Worm (Caenorhabditis elegans): Measurements from ENCODE around the gene C16B8.3.

C16B8.3 gene

DNA sequence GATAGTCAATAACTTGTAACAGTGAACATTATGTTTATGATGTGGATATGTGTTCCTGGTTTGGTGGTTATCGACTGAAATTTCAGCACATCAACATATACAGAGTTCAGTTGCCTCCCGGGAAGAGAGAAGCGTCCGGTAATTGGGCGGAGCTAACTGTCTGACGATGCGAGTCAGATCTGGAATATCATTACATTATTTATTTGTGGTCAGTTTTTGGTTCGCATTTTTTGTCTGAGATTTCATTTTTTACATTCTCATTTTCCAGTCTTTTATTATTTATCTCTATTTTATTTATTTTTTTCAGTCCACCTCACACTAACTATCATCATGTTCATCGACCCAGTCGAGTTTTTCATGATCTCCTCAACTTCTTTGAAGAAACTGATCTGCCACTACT lies 42.7 kb downstream of the C16B8.3 start, which contains the start of gene T22B2.1:
T22B2.1 (plus strand) TSS at position 301 of the 400 bp plus-strand sequence.
- no peak for TF ChIP-seq nhr-12 (tag; optimal IDR thresholded peaks at IDR 0.05)
- no peak for TF ChIP-seq unc-30 (tag; optimal IDR thresholded peaks at IDR 0.05)
- TF ChIP-seq C04F5.9 (tag; optimal IDR thresholded peaks at IDR 0.05): no peak
- no peak for TF ChIP-seq nhr-19 (GFP tag; conservative IDR thresholded peaks at IDR 0.05)
- TF ChIP-seq xbp-1 (tag; optimal IDR thresholded peaks at IDR 0.05): no peak
- no peak for TF ChIP-seq mab-9 (GFP tag; IDR thresholded peaks at IDR 0.05)
- TF ChIP-seq lin-35 (GFP tag; optimal IDR thresholded peaks at IDR 0.05): no peak
- TF ChIP-seq sox-4 (tag; optimal IDR thresholded peaks at IDR 0.05): no peak
- TF ChIP-seq nhr-90 (tag; optimal IDR thresholded peaks at IDR 0.05; ENCODE audit: poor library complexity): no peak
- TF ChIP-seq lin-39 (tag; optimal IDR thresholded peaks at IDR 0.05): no peak
- no peak for TF ChIP-seq nhr-77 (tag; optimal IDR thresholded peaks at IDR 0.05)
- no peak for TF ChIP-seq alr-1 (tag; optimal IDR thresholded peaks at IDR 0.05; ENCODE audit: borderline replicate concordance)
- no peak for TF ChIP-seq efl-3 (GFP tag; optimal IDR thresholded peaks at IDR 0.05)
- TF ChIP-seq ces-1 (GFP tag; optimal IDR thresholded peaks at IDR 0.05): no peak
- TF ChIP-seq jun-1 (tag; optimal IDR thresholded peaks at IDR 0.05): no peak
- no peak for TF ChIP-seq C16A3.4 (tag; optimal IDR thresholded peaks at IDR 0.05)

DNA sequence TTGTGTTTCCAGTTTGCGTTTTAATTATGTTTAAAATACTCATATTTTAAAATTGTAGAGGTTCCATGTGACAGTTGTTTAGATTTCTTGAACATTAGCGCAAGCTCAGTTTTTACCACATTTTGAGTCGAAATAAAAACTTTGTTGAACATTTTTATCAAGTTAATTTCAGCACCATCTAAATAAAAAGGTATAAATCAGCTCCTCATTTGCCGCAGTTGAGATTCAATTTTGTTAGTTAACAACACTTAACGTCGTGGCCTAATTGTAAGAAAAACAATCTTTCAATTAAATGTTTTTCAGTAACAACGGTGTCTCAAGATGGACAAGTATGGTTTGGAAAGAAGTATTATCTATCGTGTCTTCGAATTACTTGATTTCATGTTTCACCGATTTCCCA lies 47.7 kb downstream of the C16B8.3 start:
- TF ChIP-seq nhr-71 (tag; optimal IDR thresholded peaks at IDR 0.05) (no peak), ceh-82 (tag; optimal IDR thresholded peaks at IDR 0.05) (no peak), tbx-2 (tag; optimal IDR thresholded peaks at IDR 0.05) (no peak), nhr-11 (tag; optimal IDR thresholded peaks at IDR 0.05) (no peak), dpl-1 (GFP tag; optimal IDR thresholded peaks at IDR 0.05) (no peak), sup-37 (GFP tag; optimal IDR thresholded peaks at IDR 0.05) (no peak), dsc-1 (tag; optimal IDR thresholded peaks at IDR 0.05) (no peak)

DNA sequence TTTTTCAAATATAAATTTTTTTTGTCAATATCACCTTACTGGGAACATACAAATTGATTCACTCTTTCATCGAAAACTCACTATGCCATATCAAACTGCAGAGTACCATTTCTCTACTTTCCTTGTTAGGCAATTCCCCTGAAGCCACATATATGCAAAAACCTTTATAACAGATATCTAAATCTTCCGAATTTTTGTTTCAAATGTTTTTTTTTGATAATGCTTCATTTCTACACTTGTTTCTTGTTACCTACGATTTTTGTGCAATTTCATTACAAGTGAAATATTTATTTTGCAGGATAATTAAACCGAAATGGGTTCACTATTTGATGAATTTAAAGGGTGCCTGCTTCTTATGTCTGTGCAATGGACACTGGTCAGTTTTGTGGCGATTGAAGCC lies 48.3 kb downstream of the C16B8.3 start, which contains the start of gene T22B2.2:
T22B2.2 (plus strand) TSS at position 301 of the 400 bp plus-strand sequence.
- TF ChIP-seq unc-86 (tag; optimal IDR thresholded peaks at IDR 0.05): no peak
- no peak for TF ChIP-seq egl-27 (tag; optimal IDR thresholded peaks at IDR 0.05)
- TF ChIP-seq fkh-10 (GFP tag; optimal IDR thresholded peaks at IDR 0.05): no peak
- no peak for TF ChIP-seq hlh-17 (GFP tag; optimal IDR thresholded peaks at IDR 0.05; ENCODE audit: borderline replicate concordance)
- TF ChIP-seq unc-62 (GFP tag; optimal IDR thresholded peaks at IDR 0.05): no peak
- TF ChIP-seq skn-1 (tag; optimal IDR thresholded peaks at IDR 0.05): no peak
- no peak for TF ChIP-seq tlp-1 (tag; optimal IDR thresholded peaks at IDR 0.05)
- no peak for TF ChIP-seq sup-37 (GFP tag; optimal IDR thresholded peaks at IDR 0.05)
- no peak for TF ChIP-seq vab-15 (tag; optimal IDR thresholded peaks at IDR 0.05)
- no peak for TF ChIP-seq nhr-84 (tag; optimal IDR thresholded peaks at IDR 0.05)
- TF ChIP-seq Y116A8C.19 (tag; optimal IDR thresholded peaks at IDR 0.05; ENCODE audit: borderline replicate concordance): no peak
- TF ChIP-seq nhr-19 (GFP tag; conservative IDR thresholded peaks at IDR 0.05): no peak
- no peak for TF ChIP-seq elt-3 (tag; optimal IDR thresholded peaks at IDR 0.05)
- no peak for TF ChIP-seq nhr-12 (tag; optimal IDR thresholded peaks at IDR 0.05)
- no peak for TF ChIP-seq ceh-88 (GFP tag; IDR thresholded peaks at IDR 0.05)
- TF ChIP-seq jun-1 (tag; optimal IDR thresholded peaks at IDR 0.05): no peak
- TF ChIP-seq nhr-237 (tag; optimal IDR thresholded peaks at IDR 0.05): no peak
- no peak for TF ChIP-seq pax-3 (tag; optimal IDR thresholded peaks at IDR 0.05)
- TF ChIP-seq zag-1 (tag; optimal IDR thresholded peaks at IDR 0.05): no peak

DNA sequence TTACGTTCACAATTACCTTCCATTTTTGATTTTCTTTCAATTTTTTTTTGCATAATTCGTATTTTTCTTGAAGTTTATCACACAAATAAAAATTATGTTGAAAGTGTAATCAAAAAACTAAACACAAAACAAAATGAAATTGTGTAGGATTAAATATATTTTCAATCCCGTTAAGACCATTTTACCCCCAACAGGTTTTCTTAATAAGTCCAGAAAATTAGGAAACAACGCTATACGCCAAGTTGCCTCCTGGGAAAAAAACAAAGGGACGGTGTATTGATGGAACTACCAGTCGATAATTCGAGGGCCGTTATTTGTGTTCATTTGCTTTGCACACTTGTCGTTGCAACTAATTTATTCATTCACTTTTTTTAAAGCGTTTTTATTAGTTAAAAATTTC lies 48.7 kb downstream of the C16B8.3 start:
- no peak for TF ChIP-seq ztf-11 (tag; optimal IDR thresholded peaks at IDR 0.05)
- no peak for TF ChIP-seq snu-23 (GFP tag; optimal IDR thresholded peaks at IDR 0.05)
- no peak for TF ChIP-seq mdl-1 (tag; optimal IDR thresholded peaks at IDR 0.05)
- no peak for TF ChIP-seq C04F5.9 (tag; optimal IDR thresholded peaks at IDR 0.05)
- TF ChIP-seq fkh-10 (GFP tag; optimal IDR thresholded peaks at IDR 0.05): no peak
- no peak for TF ChIP-seq fkh-8 (tag; optimal IDR thresholded peaks at IDR 0.05)
- no peak for TF ChIP-seq nhr-20 (tag; optimal IDR thresholded peaks at IDR 0.05)
- TF ChIP-seq unc-130 (tag; optimal IDR thresholded peaks at IDR 0.05): no peak
- no peak for TF ChIP-seq zip-4 (GFP tag; optimal IDR thresholded peaks at IDR 0.05)
- no peak for TF ChIP-seq isw-1 (GFP tag; IDR thresholded peaks at IDR 0.05)
- no peak for TF ChIP-seq sptf-1 (tag; optimal IDR thresholded peaks at IDR 0.05)
- TF ChIP-seq pag-3 (tag; optimal IDR thresholded peaks at IDR 0.05; ENCODE audit: borderline replicate concordance, insufficient read depth): no peak
- TF ChIP-seq nhr-11 (tag; optimal IDR thresholded peaks at IDR 0.05): no peak
- no peak for TF ChIP-seq nhr-84 (tag; optimal IDR thresholded peaks at IDR 0.05)
- TF ChIP-seq lin-35 (GFP tag; optimal IDR thresholded peaks at IDR 0.05): no peak
- TF ChIP-seq nhr-12 (tag; optimal IDR thresholded peaks at IDR 0.05): no peak
